Worm (Caenorhabditis elegans): ENCODE results near the gene fbxa-90.

DNA sequence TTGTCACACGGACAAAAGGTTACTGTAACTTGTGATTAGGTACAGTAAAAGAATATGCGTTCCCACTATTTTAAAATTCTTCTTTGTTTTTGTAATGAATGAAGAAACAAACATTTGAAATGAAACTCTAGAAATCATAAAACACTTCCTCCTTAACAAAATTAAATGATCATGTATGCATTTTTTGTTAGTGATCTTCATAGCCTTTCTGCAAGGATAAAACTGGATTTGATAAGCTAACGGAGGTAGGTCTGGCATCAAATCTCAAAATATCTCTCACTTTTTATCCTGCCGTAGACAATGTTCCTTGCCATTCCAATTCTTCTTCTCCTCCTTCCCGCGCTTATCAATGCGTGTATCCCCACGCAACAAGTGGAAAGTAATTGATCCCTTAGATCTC, 15.1 kb upstream of the fbxa-90 start, which contains the start of gene clec-238:
- TF ChIP-seq fkh-10 (GFP tag; optimal IDR thresholded peaks at IDR 0.05) (no peak), ZK546.5 (tag; optimal IDR thresholded peaks at IDR 0.05) (no peak), unc-62 (GFP tag; optimal IDR thresholded peaks at IDR 0.05) (no peak), nhr-77 (tag; optimal IDR thresholded peaks at IDR 0.05) (no peak), sea-2 (GFP tag; optimal IDR thresholded peaks at IDR 0.05) (no peak), lin-39 (tag; optimal IDR thresholded peaks at IDR 0.05) (no peak), ama-1 (optimal IDR thresholded peaks at IDR 0.05) (no peak), skn-1 (tag; optimal IDR thresholded peaks at IDR 0.05) (no peak), aly-2 (tag; optimal IDR thresholded peaks at IDR 0.05) (no peak), daf-12 (tag; optimal IDR thresholded peaks at IDR 0.05) (no peak), pqm-1 (tag; optimal IDR thresholded peaks at IDR 0.05) (no peak), nhr-237 (tag; optimal IDR thresholded peaks at IDR 0.05) (no peak), fos-1 (tag; optimal IDR thresholded peaks at IDR 0.05) (no peak), snpc-4 (tag; optimal IDR thresholded peaks at IDR 0.05) (no peak)
